Fruit fly (Drosophila melanogaster): Measurements from ENCODE around the gene CG42590.

dm6 chr3L:8041461-8042110 is 27.5 kb downstream of the CG42590 start:
- TF ChIP-seq CG8478 (optimal IDR thresholded peaks at IDR 0.05) (no peak), CTCF (optimal IDR thresholded peaks at IDR 0.05) (no peak)

Data from S2 (cell line).